Worm (Caenorhabditis elegans) whole organism, L3 larva: ENCODE measurements around the gene srh-122.

Experiments
- ZK546.5 ChIP-seq: sonication (generic microtip); optimal IDR thresholded peaks from 2 replicates; lab custom pipeline; 2017; ENCODE audit warnings: missing biosample characterization, missing genetic modification characterization
- aly-2 ChIP-seq: fragments of 150-350 bp; optimal IDR thresholded peaks from 2 replicates; lab custom pipeline; 2014; ENCODE audit warnings: missing biosample characterization, missing genetic modification characterization
- ama-1 ChIP-seq: fragments of 150-350 bp; optimal IDR thresholded peaks from 2 replicates; lab custom pipeline; 2018
- ceh-28 ChIP-seq: fragments of 150-350 bp; optimal IDR thresholded peaks from 2 replicates; lab custom pipeline; 2014; ENCODE audit warnings: missing biosample characterization, missing genetic modification reagents, missing genetic modification characterization
- hmg-11 ChIP-seq: sonication (generic microtip); optimal IDR thresholded peaks from 2 replicates; lab custom pipeline; 2016; ENCODE audit warnings: missing genetic modification characterization, missing compliant biosample characterization
- mml-1 ChIP-seq: fragments of 150-350 bp; sonication (generic microtip); optimal IDR thresholded peaks from 3 replicates; lab custom pipeline; 2014; ENCODE audit warnings: missing biosample characterization, missing genetic modification characterization
- nfya-1 ChIP-seq: sonication (generic microtip); optimal IDR thresholded peaks from 2 replicates; lab custom pipeline; 2017; ENCODE audit warnings: missing genetic modification characterization, mild to moderate bottlenecking, missing compliant biosample characterization, antibody characterized with exemption, moderate library complexity; ENCODE audit not compliant: insufficient read depth
- ztf-4 ChIP-seq: fragments of 150-350 bp; optimal IDR thresholded peaks from 2 replicates; lab custom pipeline; 2014; ENCODE audit warnings: missing biosample characterization, missing genetic modification characterization

DNA sequence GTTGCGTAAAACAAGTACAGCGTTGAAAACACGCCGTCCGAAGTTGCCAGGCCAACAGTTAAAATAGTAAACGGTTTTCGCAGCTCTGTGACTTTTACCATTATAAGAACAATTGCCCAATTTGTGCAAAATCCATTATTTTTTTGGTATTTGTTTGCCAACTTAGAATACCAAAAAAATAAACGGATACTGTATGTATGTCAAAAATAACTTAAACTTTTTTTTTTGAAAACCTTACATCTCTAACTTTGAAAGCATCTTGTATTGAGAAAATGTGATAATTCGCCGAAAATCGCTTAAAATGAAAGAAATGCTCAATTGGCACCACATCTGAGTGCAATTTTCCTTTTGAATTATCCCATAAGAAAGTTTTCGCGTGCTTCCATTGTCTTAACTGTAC lies 20.9 kb upstream of the srh-122 start, which contains the start of gene fbxa-199:
- TF ChIP-seq aly-2 = no peak
- TF ChIP-seq ama-1 (lab: Kevin White, UChicago) = no peak
- no peak for TF ChIP-seq hmg-11 (tag; lab: Kevin White, UChicago)
- TF ChIP-seq ZK546.5 (tag; lab: Kevin White, UChicago) = no peak
- no peak for TF ChIP-seq ztf-4
- TF ChIP-seq mml-1 (tag; lab: Kevin White, UChicago) = no peak
- no peak for TF ChIP-seq nfya-1 (tag; lab: Kevin White, UChicago)
- no peak for TF ChIP-seq ceh-28 (tag; lab: Kevin White, UChicago)
